Worm (Caenorhabditis elegans) whole organism, midembryonic: ENCODE results near the gene ets-9.

ENCODE experiments used
- cog-1 ChIP-seq: sonication (generic microtip); optimal IDR thresholded peaks from 2 replicates; lab custom pipeline; 2016; ENCODE audit warnings: missing genetic modification characterization, missing compliant biosample characterization
- flt-1 ChIP-seq: fragments of 200-800 bp; sonication (Bioruptor generic); IDR thresholded peaks from 2 replicates; pipeline ENCODE4 v1.3.6; 2022; ENCODE audit warnings: missing genetic modification characterization, missing compliant biosample characterization
- klf-2 ChIP-seq: fragments of 200-800 bp; sonication (Bioruptor generic); conservative IDR thresholded peaks from 2 replicates; pipeline ENCODE4 v1.3.6; 2022; ENCODE audit warnings: missing genetic modification reagents, missing genetic modification characterization, missing compliant biosample characterization
- tab-1 ChIP-seq: fragments of 200-800 bp; sonication (Bioruptor generic); IDR thresholded peaks from 2 replicates; pipeline ENCODE4 v1.3.6; 2022; ENCODE audit warnings: missing genetic modification characterization, missing compliant biosample characterization
- ztf-29 ChIP-seq: fragments of 200-800 bp; sonication (Bioruptor generic); IDR thresholded peaks from 2 replicates; pipeline ENCODE4 v1.3.6; 2022; ENCODE audit warnings: missing genetic modification reagents, missing genetic modification characterization, missing compliant biosample characterization

DNA sequence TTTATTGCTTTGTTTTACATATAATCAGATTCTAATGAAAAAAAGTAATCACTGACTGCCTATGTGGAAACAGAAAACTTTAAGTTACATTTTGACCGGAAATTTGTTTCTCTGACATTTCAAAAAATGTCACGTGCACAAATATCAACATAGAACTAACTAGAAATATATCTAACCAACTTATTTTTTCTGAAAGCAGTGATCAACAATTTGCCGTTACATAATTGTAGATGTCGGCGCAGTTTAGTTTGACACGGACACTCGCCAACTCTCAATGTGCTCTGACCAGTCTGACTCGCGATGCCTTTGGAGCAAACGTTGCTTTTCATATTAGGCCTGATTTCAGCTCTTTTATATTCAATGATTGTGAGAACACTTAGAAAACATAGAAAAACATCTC is 22.7 kb upstream of the ets-9 start, which contains the start of gene srv-6:
- TF ChIP-seq cog-1 (no peak), tab-1 (GFP tag; lab: Robert Waterston, UW) (no peak), ztf-29 (GFP tag; lab: Robert Waterston, UW) (no peak), klf-2 (GFP tag; lab: Robert Waterston, UW) (no peak), flt-1 (GFP tag; lab: Robert Waterston, UW) (no peak)
